Fruit fly (Drosophila melanogaster): ENCODE results near the gene Fum2.

The Fum2 gene

dm6 chrX:6679502-6679810, 2.1 kb upstream of the Fum2 start (continued):
- TF ChIP-seq jigr1 (GFP tag; IDR thresholded peaks at IDR 0.05) (no peak), CHES-1-like (GFP tag; optimal IDR thresholded peaks at IDR 0.05) (no peak), rib (GFP tag; IDR thresholded peaks at IDR 0.05) (peak; percentile 6; the same call in 1 of the 2 replicates), Eip74EF (GFP tag; optimal IDR thresholded peaks at IDR 0.05) (no peak), CG5953 (GFP tag; IDR thresholded peaks at IDR 0.05) (no peak), GATAe (GFP tag; conservative IDR thresholded peaks at IDR 0.05) (no peak), CG34376 (GFP tag; optimal IDR thresholded peaks at IDR 0.05) (peak; percentile 73), pzg (GFP tag; optimal IDR thresholded peaks at IDR 0.05) (no peak), luna (GFP tag; optimal IDR thresholded peaks at IDR 0.05) (no peak), CG11560 (tag; IDR thresholded peaks at IDR 0.05) (no peak), row (GFP tag; IDR thresholded peaks at IDR 0.05) (no peak), lab (GFP tag; optimal IDR thresholded peaks at IDR 0.05) (no peak), z (GFP tag; IDR thresholded peaks at IDR 0.05) (no peak), Ptx1 (GFP tag; IDR thresholded peaks at IDR 0.05) (no peak), CG10366 (GFP tag; IDR thresholded peaks at IDR 0.05) (no peak), Med (GFP tag) (no peak), CG12155 (GFP tag; optimal IDR thresholded peaks at IDR 0.05) (no peak), zen2 (GFP tag; IDR thresholded peaks at IDR 0.05; ENCODE audit: partially characterized antibody) (no peak), CG4424 (GFP tag; optimal IDR thresholded peaks at IDR 0.05) (no peak), cas (GFP tag; IDR thresholded peaks at IDR 0.05) (no peak), knrl (GFP tag; IDR thresholded peaks at IDR 0.05; ENCODE audit: partially characterized antibody) (no peak)

- TF ChIP-seq Dp (GFP tag; optimal IDR thresholded peaks at IDR 0.05): peak; percentile 12
- TF ChIP-seq CG10543 (GFP tag; optimal IDR thresholded peaks at IDR 0.05): peak; percentile 34
- TF ChIP-seq nerfin-2 (GFP tag; IDR thresholded peaks at IDR 0.05; ENCODE audit: partially characterized antibody): peak; percentile 56
- TF ChIP-seq pfk (GFP tag; optimal IDR thresholded peaks at IDR 0.05): peak; percentile 96
- TF ChIP-seq CG7963 (GFP tag; IDR thresholded peaks at IDR 0.05; ENCODE audit: partially characterized antibody): 0 out of 3 replicates have a peak, but pooled peaks have one; percentile 6
- TF ChIP-seq CG42726 (GFP tag; IDR thresholded peaks at IDR 0.05; ENCODE audit: partially characterized antibody): 0 out of 2 replicates have a peak, but pooled peaks have one; percentile 27
- no peak for TF ChIP-seq CG8290 (GFP tag; optimal IDR thresholded peaks at IDR 0.05)
- no peak for TF ChIP-seq CG8290 (tag; optimal IDR thresholded peaks at IDR 0.05)
- peak; percentile 47; the same call in 1 of the 2 replicates for TF ChIP-seq bbx (GFP tag; IDR thresholded peaks at IDR 0.05; ENCODE audit: partially characterized antibody)
- TF ChIP-seq fd96Cb (tag; optimal IDR thresholded peaks at IDR 0.05): no peak
- no peak for TF ChIP-seq CG17568 (GFP tag; optimal IDR thresholded peaks at IDR 0.05)
- TF ChIP-seq amos (GFP tag; IDR thresholded peaks at IDR 0.05; ENCODE audit: partially characterized antibody): peak; percentile 64
- no peak for TF ChIP-seq odd (GFP tag; optimal IDR thresholded peaks at IDR 0.05)
- peak; percentile 89 for TF ChIP-seq Deaf1 (tag; optimal IDR thresholded peaks at IDR 0.05)
- 0 out of 2 replicates have a peak, but pooled peaks have one; percentile 9 for TF ChIP-seq Adf1 (GFP tag; IDR thresholded peaks at IDR 0.05)
- peak; percentile 52 for TF ChIP-seq pzg (GFP tag; optimal IDR thresholded peaks at IDR 0.05)
- TF ChIP-seq NfI (GFP tag; optimal IDR thresholded peaks at IDR 0.05): no peak
- TF ChIP-seq BEAF-32 (GFP tag; optimal IDR thresholded peaks at IDR 0.05): peak; percentile 72
- peak in 1 of 2 experiments; percentile 67 for TF ChIP-seq crp (GFP tag; optimal IDR thresholded peaks at IDR 0.05)
- no peak for TF ChIP-seq CG14667 (GFP tag; IDR thresholded peaks at IDR 0.05)
- peak; percentile 68 for TF ChIP-seq gfzf (GFP tag; optimal IDR thresholded peaks at IDR 0.05)
- TF ChIP-seq CG14014 (GFP tag; IDR thresholded peaks at IDR 0.05): no peak
- TF ChIP-seq CG12659 (GFP tag; optimal IDR thresholded peaks at IDR 0.05): peak; percentile 45
- peak; percentile 66 for TF ChIP-seq Sry-δ (GFP tag; optimal IDR thresholded peaks at IDR 0.05)
- TF ChIP-seq Dll (GFP tag; IDR thresholded peaks at IDR 0.05; ENCODE audit: partially characterized antibody): 0 out of 4 replicates have a peak, but pooled peaks have one; percentile 50
- no peak for TF ChIP-seq CG3847 (GFP tag; IDR thresholded peaks at IDR 0.05)
- TF ChIP-seq CG6654 (GFP tag; optimal IDR thresholded peaks at IDR 0.05): no peak
- TF ChIP-seq CG34376 (GFP tag; optimal IDR thresholded peaks at IDR 0.05): peak; percentile 30
- no peak for TF ChIP-seq CG12155 (GFP tag; optimal IDR thresholded peaks at IDR 0.05)
Observed at dm6 chrX:6683635-6684499, 2.3 kb downstream of the Fum2 start, which contains the start of gene Pink1. Pink1 (plus strand) TSS chrX:6683798.
